Fruit fly (Drosophila melanogaster) whole organism, embryonic: Measurements from ENCODE around the gene ea.

Experiments used
- BtbVII ChIP-seq: fragments of 200-800 bp; sonication (Bioruptor generic); optimal IDR thresholded peaks from 3 replicates; lab custom pipeline; 2017; ENCODE audit warnings: missing biosample characterization, mild to moderate bottlenecking, missing genetic modification characterization
- CG1024 ChIP-seq: fragments of 200-800 bp; sonication (Bioruptor generic); IDR thresholded peaks from 2 replicates; pipeline ENCODE4 v1.3.6; 2022; ENCODE audit warnings: missing biosample characterization, missing genetic modification characterization
- CG10321 ChIP-seq: fragments of 200-800 bp; sonication (Bioruptor generic); IDR thresholded peaks from 2 replicates; pipeline ENCODE4 v1.3.6; 2022; ENCODE audit warnings: missing biosample characterization, missing genetic modification characterization
- CG11247 ChIP-seq: fragments of 200-800 bp; sonication (Bioruptor generic); IDR thresholded peaks from 2 replicates; pipeline ENCODE4 v1.3.6; 2022; ENCODE audit warnings: missing biosample characterization, missing genetic modification characterization
- CG11560 ChIP-seq: fragments of 200-800 bp; sonication (Bioruptor generic); IDR thresholded peaks from 3 replicates; pipeline ENCODE4 v1.3.6; 2022; ENCODE audit warnings: missing biosample characterization, missing genetic modification characterization
- CG12659 ChIP-seq: fragments of 200-800 bp; sonication (Bioruptor generic); optimal IDR thresholded peaks from 3 replicates; lab custom pipeline; 2017; ENCODE audit warnings: mild to moderate bottlenecking, missing biosample characterization, missing genetic modification reagents, missing genetic modification characterization
- CG13775 ChIP-seq: fragments of 200-800 bp; sonication (Bioruptor generic); optimal IDR thresholded peaks from 3 replicates; lab custom pipeline; 2017; ENCODE audit warnings: missing biosample characterization, mild to moderate bottlenecking, missing genetic modification characterization
- CG18476 ChIP-seq: fragments of 200-800 bp; sonication (Bioruptor generic); optimal IDR thresholded peaks from 2 replicates; lab custom pipeline; 2016; ENCODE audit warnings: missing biosample characterization, mild to moderate bottlenecking, missing genetic modification characterization
- CG2889 ChIP-seq: fragments of 200-800 bp; sonication (Bioruptor generic); IDR thresholded peaks from 3 replicates; pipeline ENCODE4 v1.3.6; 2022; ENCODE audit warnings: missing biosample characterization, missing genetic modification characterization
- CG30020 ChIP-seq: fragments of 200-800 bp; optimal IDR thresholded peaks from 2 replicates; lab custom pipeline; 2019; ENCODE audit warnings: missing biosample characterization, mild to moderate bottlenecking, missing genetic modification characterization, moderate library complexity
- CG30403 ChIP-seq: fragments of 200-800 bp; sonication (Bioruptor generic); optimal IDR thresholded peaks from 3 replicates; lab custom pipeline; 2016; ENCODE audit warnings: missing biosample characterization, missing genetic modification characterization
- CG31224 ChIP-seq: fragments of 200-800 bp; sonication (Bioruptor generic); IDR thresholded peaks from 2 replicates; pipeline ENCODE4 v1.3.6; 2022; ENCODE audit warnings: missing biosample characterization, missing genetic modification characterization
- CG32532 ChIP-seq: fragments of 200-800 bp; sonication (Bioruptor generic); IDR thresholded peaks from 2 replicates; pipeline ENCODE4 v1.3.6; 2022; ENCODE audit warnings: missing biosample characterization, missing genetic modification characterization
- CG34376 ChIP-seq: fragments of 200-800 bp; sonication (Bioruptor generic); optimal IDR thresholded peaks from 2 replicates; lab custom pipeline; 2018; ENCODE audit warnings: missing biosample characterization, mild to moderate bottlenecking, missing genetic modification characterization
- CG6272 ChIP-seq: fragments of 200-800 bp; sonication (Bioruptor generic); IDR thresholded peaks from 2 replicates; pipeline ENCODE4 v1.3.6; 2022; ENCODE audit warnings: missing biosample characterization, missing genetic modification characterization
- CG7556 ChIP-seq: fragments of 200-800 bp; sonication (Bioruptor generic); optimal IDR thresholded peaks from 2 replicates; lab custom pipeline; 2017; ENCODE audit warnings: missing biosample characterization, mild to moderate bottlenecking, missing genetic modification characterization
- CG7786 ChIP-seq: fragments of 200-800 bp; sonication (Bioruptor generic); optimal IDR thresholded peaks from 2 replicates; lab custom pipeline; 2016; ENCODE audit warnings: missing biosample characterization, missing genetic modification characterization
- CG9437 ChIP-seq: fragments of 200-800 bp; sonication (Bioruptor generic); optimal IDR thresholded peaks from 2 replicates; lab custom pipeline; 2018; ENCODE audit warnings: missing biosample characterization, mild to moderate bottlenecking, missing genetic modification characterization
- CHES-1-like ChIP-seq: fragments of 200-800 bp; sonication (Bioruptor generic); optimal IDR thresholded peaks from 2 replicates; lab custom pipeline; 2016; ENCODE audit warnings: missing biosample characterization, missing genetic modification characterization
- CrebB ChIP-seq: fragments of 200-800 bp; sonication (Bioruptor generic); optimal IDR thresholded peaks from 3 replicates; lab custom pipeline; 2018; ENCODE audit warnings: missing biosample characterization, mild to moderate bottlenecking, missing genetic modification characterization
- Dip3 ChIP-seq: fragments of 200-800 bp; sonication (Bioruptor generic); optimal IDR thresholded peaks from 3 replicates; lab custom pipeline; 2016; ENCODE audit warnings: missing biosample characterization, missing genetic modification characterization
- Elba2 ChIP-seq: fragments of 200-800 bp; sonication (Bioruptor generic); optimal IDR thresholded peaks from 3 replicates; lab custom pipeline; 2016; ENCODE audit warnings: missing biosample characterization, missing genetic modification characterization
- Gug ChIP-seq: fragments of 200-800 bp; sonication (Bioruptor generic); IDR thresholded peaks from 4 replicates; pipeline ENCODE4 v1.3.6; 2022; ENCODE audit warnings: missing biosample characterization, missing genetic modification characterization
- Hand ChIP-seq: fragments of 200-800 bp; sonication (Bioruptor generic); optimal IDR thresholded peaks from 2 replicates; lab custom pipeline; 2017; ENCODE audit warnings: mild to moderate bottlenecking, missing biosample characterization, missing genetic modification reagents, missing genetic modification characterization
- MESR4 ChIP-seq: fragments of 200-800 bp; sonication (Bioruptor generic); optimal IDR thresholded peaks from 2 replicates; lab custom pipeline; 2018; ENCODE audit warnings: missing biosample characterization, mild to moderate bottlenecking, missing genetic modification characterization, moderate library complexity
- Mes4 ChIP-seq: fragments of 200-800 bp; sonication (Bioruptor generic); optimal IDR thresholded peaks from 2 replicates; lab custom pipeline; 2016; ENCODE audit warnings: missing biosample characterization, missing genetic modification characterization
- Mrtf ChIP-seq: fragments of 200-800 bp; sonication (Bioruptor generic); IDR thresholded peaks from 3 replicates; pipeline ENCODE4 v1.3.6; 2022; ENCODE audit warnings: missing biosample characterization, missing genetic modification characterization
- Rfx ChIP-seq: fragments of 200-800 bp; sonication (Bioruptor generic); IDR thresholded peaks from 2 replicates; pipeline ENCODE4 v1.3.6; 2022; ENCODE audit warnings: missing biosample characterization, missing genetic modification characterization
- Six4 ChIP-seq: fragments of 200-800 bp; sonication (Bioruptor generic); optimal IDR thresholded peaks from 2 replicates; lab custom pipeline; 2016; ENCODE audit warnings: missing biosample characterization, missing genetic modification characterization
- ac ChIP-seq: fragments of 200-800 bp; sonication (Bioruptor generic); optimal IDR thresholded peaks from 3 replicates; lab custom pipeline; 2017; ENCODE audit warnings: missing biosample characterization, mild to moderate bottlenecking, missing genetic modification characterization
- ase ChIP-seq: fragments of 200-800 bp; sonication (Bioruptor generic); IDR thresholded peaks from 3 replicates; pipeline ENCODE4 v1.3.6; 2022; ENCODE audit warnings: missing biosample characterization, missing genetic modification characterization
- en ChIP-seq: fragments of 200-800 bp; sonication (Bioruptor generic); optimal IDR thresholded peaks from 2 replicates; lab custom pipeline; 2016; ENCODE audit warnings: missing biosample characterization, missing genetic modification characterization
- esg ChIP-seq: fragments of 200-800 bp; sonication (Bioruptor generic); conservative IDR thresholded peaks from 2 replicates; pipeline ENCODE4 v1.3.6; 2022; ENCODE audit warnings: missing biosample characterization, missing genetic modification characterization
- fd102C ChIP-seq: fragments of 200-800 bp; sonication (Bioruptor generic); optimal IDR thresholded peaks from 2 replicates; lab custom pipeline; 2018; ENCODE audit warnings: missing biosample characterization, mild to moderate bottlenecking, missing genetic modification characterization, moderate library complexity
- gem ChIP-seq: fragments of 200-800 bp; sonication (Bioruptor generic); optimal IDR thresholded peaks from 2 replicates; lab custom pipeline; 2019; ENCODE audit warnings: missing biosample characterization, mild to moderate bottlenecking, missing genetic modification characterization, moderate library complexity
- gro ChIP-seq: fragments of 200-800 bp; sonication (Bioruptor generic); optimal IDR thresholded peaks from 2 replicates; lab custom pipeline; 2016; ENCODE audit warnings: missing biosample characterization, missing genetic modification characterization
- hbn ChIP-seq: fragments of 200-800 bp; sonication (Bioruptor generic); IDR thresholded peaks from 2 replicates; pipeline ENCODE4 v1.3.6; 2022; ENCODE audit warnings: missing biosample characterization, missing genetic modification characterization; ENCODE audit not compliant: partially characterized antibody
- klu ChIP-seq: fragments of 200-800 bp; sonication (Bioruptor generic); IDR thresholded peaks from 2 replicates; pipeline ENCODE4 v1.3.6; 2022; ENCODE audit warnings: missing biosample characterization, missing genetic modification characterization
- lmd ChIP-seq: fragments of 200-800 bp; sonication (Bioruptor generic); IDR thresholded peaks from 2 replicates; pipeline ENCODE4 v1.3.6; 2022; ENCODE audit warnings: missing biosample characterization, missing genetic modification characterization
- oc ChIP-seq: fragments of 200-800 bp; sonication (Bioruptor generic); optimal IDR thresholded peaks from 2 replicates; lab custom pipeline; 2018; ENCODE audit warnings: missing biosample characterization, mild to moderate bottlenecking, missing genetic modification characterization, moderate library complexity
- pfk ChIP-seq: fragments of 200-800 bp; sonication (Bioruptor generic); optimal IDR thresholded peaks from 2 replicates; lab custom pipeline; 2018; ENCODE audit warnings: missing biosample characterization, mild to moderate bottlenecking, missing genetic modification characterization, moderate library complexity
- prd ChIP-seq, 3 experiments: fragments of >200 bp in 2 of 3; fragments of 200-800 bp in 1 of 3; sonication (Bioruptor generic) in 1 of 3; optimal IDR thresholded peaks in 2 of 3; IDR thresholded peaks in 1 of 3; 2 replicates in 2 of 3; 3 replicates in 1 of 3; pipeline versions ENCODE4 v1.3.6 to Lab custom; 2017 to 2022; ENCODE audit warnings: missing biosample characterization in 1 of 3, missing genetic modification characterization in 1 of 3
- row ChIP-seq: fragments of 200-800 bp; sonication (Bioruptor generic); IDR thresholded peaks from 3 replicates; pipeline ENCODE4 v1.3.6; 2022; ENCODE audit warnings: missing biosample characterization, missing genetic modification characterization
- seq ChIP-seq: fragments of 200-800 bp; sonication (Bioruptor generic); IDR thresholded peaks from 2 replicates; pipeline ENCODE4 v1.3.6; 2022; ENCODE audit warnings: missing biosample characterization, missing genetic modification characterization
- slbo ChIP-seq: fragments of 200-800 bp; sonication (Bioruptor generic); IDR thresholded peaks from 2 replicates; pipeline ENCODE4 v1.3.6; 2022; ENCODE audit warnings: missing biosample characterization, missing genetic modification characterization
- sna ChIP-seq: fragments of 200-800 bp; sonication (Bioruptor generic); IDR thresholded peaks from 2 replicates; pipeline ENCODE4 v1.3.6; 2022; ENCODE audit warnings: missing biosample characterization, missing genetic modification characterization; ENCODE audit not compliant: partially characterized antibody
- sqz ChIP-seq: fragments of 200-800 bp; sonication (Bioruptor generic); optimal IDR thresholded peaks from 3 replicates; lab custom pipeline; 2018; ENCODE audit warnings: missing biosample characterization, mild to moderate bottlenecking, missing genetic modification characterization
- tio ChIP-seq: fragments of 200-800 bp; sonication (Bioruptor generic); optimal IDR thresholded peaks from 2 replicates; lab custom pipeline; 2017; ENCODE audit warnings: missing biosample characterization, missing genetic modification characterization, inconsistent platforms
- unpg ChIP-seq: fragments of 200-800 bp; sonication (Bioruptor generic); optimal IDR thresholded peaks from 3 replicates; lab custom pipeline; 2018; ENCODE audit warnings: missing biosample characterization, mild to moderate bottlenecking, missing genetic modification characterization, moderate library complexity

ea gene

dm6 chr3R:15319912-15320746, 8.4 kb upstream of the ea start, which contains the start of the genes CG6276 and CG44040 (continued):
- TF ChIP-seq CG11247 (GFP tag; lab: Robert Waterston, UW) (0 out of 2 replicates have a peak, but pooled peaks have one; percentile 16), ac (GFP tag; lab: Kevin White, UChicago) (no peak), ase (GFP tag; lab: Robert Waterston, UW) (peak; percentile 10; the same call in 1 of the 3 replicates), sna (GFP tag; lab: Robert Waterston, UW) (no peak), prd (optimal IDR thresholded peaks at IDR 0.05; lab: Kevin White, UChicago) (no peak), prd (GFP tag; IDR thresholded peaks at IDR 0.05; lab: Robert Waterston, UW) (peak; percentile 32; the same call in 1 of the 3 replicates), lmd (GFP tag; lab: Robert Waterston, UW) (peak; percentile 32; the same call in 1 of the 2 replicates), oc (tag; lab: Kevin White, UChicago) (peak; percentile 5), esg (GFP tag; lab: Robert Waterston, UW) (peak; percentile 22; the same call in 1 of the 2 replicates), MESR4 (peak; percentile 63), CHES-1-like (peak; percentile 30), slbo (GFP tag; lab: Robert Waterston, UW) (peak; percentile 59), CG10321 (GFP tag; lab: Robert Waterston, UW) (no peak), en (GFP tag; lab: Kevin White, UChicago) (peak; percentile 16), BtbVII (GFP tag; lab: Kevin White, UChicago) (peak; percentile 65), CG9437 (GFP tag; lab: Kevin White, UChicago) (peak; percentile 51), hbn (GFP tag; lab: Robert Waterston, UW) (no peak), pfk (no peak), CG13775 (GFP tag; lab: Kevin White, UChicago) (peak; percentile 48), CG2889 (no peak), Elba2 (GFP tag; lab: Kevin White, UChicago) (no peak), CG30403 (GFP tag; lab: Kevin White, UChicago) (peak; percentile 70), Rfx (peak; percentile 65), Six4 (GFP tag; lab: Kevin White, UChicago) (no peak), CG7556 (GFP tag; lab: Kevin White, UChicago) (peak; percentile 40), CG32532 (peak; percentile 68), CG11560 (no peak), CrebB (tag; lab: Kevin White, UChicago) (no peak), CG7786 (GFP tag; lab: Kevin White, UChicago) (peak; percentile 34), CG12659 (GFP tag; lab: Kevin White, UChicago) (peak; percentile 37), Mes4 (GFP tag; lab: Kevin White, UChicago) (no peak), Hand (peak; percentile 57), CG6272 (GFP tag; lab: Robert Waterston, UW) (no peak), CG31224 (GFP tag; lab: Robert Waterston, UW) (no peak), Dip3 (peak; percentile 9), CG18476 (GFP tag; lab: Kevin White, UChicago) (no peak), gem (tag; lab: Kevin White, UChicago) (peak; percentile 64), row (GFP tag; lab: Robert Waterston, UW) (peak; percentile 73), fd102C (GFP tag; lab: Kevin White, UChicago) (no peak), klu (0 out of 2 replicates have a peak, but pooled peaks have one; percentile 14), gro (peak; percentile 37), Gug (GFP tag; lab: Robert Waterston, UW) (peak; percentile 19; the same call in 1 of the 4 replicates), sqz (no peak), seq (no peak), CG30020 (tag; lab: Kevin White, UChicago) (peak; percentile 14), unpg (GFP tag; lab: Kevin White, UChicago) (peak; percentile 50), Mrtf (GFP tag; lab: Robert Waterston, UW) (peak; percentile 39; the same call in 1 of the 3 replicates), CG34376 (peak; percentile 58), tio (no peak), CG1024 (no peak)
